Fruit fly (Drosophila melanogaster) whole organism, embryonic: Measurements from ENCODE around the gene Os-C.

Experiments
- Asciz ChIP-seq: fragments of 200-800 bp; sonication (Bioruptor generic); optimal IDR thresholded peaks from 2 replicates; lab custom pipeline; 2017; ENCODE audit warnings: missing biosample characterization, mild to moderate bottlenecking, missing genetic modification characterization, missing genetic modification reagents
- Atf6 ChIP-seq: fragments of 200-800 bp; sonication (Bioruptor generic); IDR thresholded peaks from 2 replicates; pipeline ENCODE4 v1.3.6; 2022; ENCODE audit warnings: missing biosample characterization, missing genetic modification characterization
- Blimp-1 ChIP-seq: fragments of 200-800 bp; sonication (Bioruptor generic); optimal IDR thresholded peaks from 3 replicates; lab custom pipeline; 2018; ENCODE audit warnings: missing biosample characterization, missing genetic modification characterization, mild to moderate bottlenecking, moderate library complexity, missing genetic modification reagents
- CG12659 ChIP-seq: fragments of 200-800 bp; sonication (Bioruptor generic); optimal IDR thresholded peaks from 3 replicates; lab custom pipeline; 2017; ENCODE audit warnings: mild to moderate bottlenecking, missing biosample characterization, missing genetic modification reagents, missing genetic modification characterization
- CG12942 ChIP-seq: fragments of 200-800 bp; sonication (Bioruptor generic); optimal IDR thresholded peaks from 3 replicates; lab custom pipeline; 2016; ENCODE audit warnings: missing biosample characterization, missing genetic modification characterization
- CG13287 ChIP-seq: fragments of 200-800 bp; sonication (Bioruptor generic); IDR thresholded peaks from 2 replicates; pipeline ENCODE4 v1.3.6; 2022; ENCODE audit warnings: missing biosample characterization, missing genetic modification characterization; ENCODE audit not compliant: partially characterized antibody
- CG13775 ChIP-seq: fragments of 200-800 bp; sonication (Bioruptor generic); optimal IDR thresholded peaks from 3 replicates; lab custom pipeline; 2017; ENCODE audit warnings: missing biosample characterization, mild to moderate bottlenecking, missing genetic modification characterization
- CG17385 ChIP-seq: fragments of 200-800 bp; sonication (Bioruptor generic); optimal IDR thresholded peaks from 3 replicates; lab custom pipeline; 2018; ENCODE audit warnings: missing biosample characterization, mild to moderate bottlenecking, missing genetic modification characterization
- CG2129 ChIP-seq: fragments of 200-800 bp; sonication (Bioruptor generic); IDR thresholded peaks from 2 replicates; pipeline ENCODE4 v1.3.6; 2022; ENCODE audit warnings: missing biosample characterization, missing genetic modification characterization; ENCODE audit not compliant: partially characterized antibody
- CG2889 ChIP-seq: fragments of 200-800 bp; sonication (Bioruptor generic); IDR thresholded peaks from 3 replicates; pipeline ENCODE4 v1.3.6; 2022; ENCODE audit warnings: missing biosample characterization, missing genetic modification characterization
- CG33213 ChIP-seq: fragments of 200-800 bp; sonication (Bioruptor generic); optimal IDR thresholded peaks from 3 replicates; lab custom pipeline; 2016; ENCODE audit warnings: missing biosample characterization, missing genetic modification characterization
- CG3726 ChIP-seq: fragments of 200-800 bp; sonication (Bioruptor generic); IDR thresholded peaks from 3 replicates; pipeline ENCODE4, ENCODE4 v1.3.6; 2022; ENCODE audit warnings: missing biosample characterization, missing genetic modification characterization
- CG3995 ChIP-seq: fragments of 200-800 bp; sonication (Bioruptor generic); optimal IDR thresholded peaks from 3 replicates; lab custom pipeline; 2016; ENCODE audit warnings: missing biosample characterization, missing genetic modification characterization
- CG6175 ChIP-seq: fragments of 200-800 bp; sonication (Bioruptor generic); IDR thresholded peaks from 3 replicates; pipeline ENCODE4 v1.3.6; 2022; ENCODE audit warnings: missing biosample characterization, missing genetic modification characterization
- CG6272 ChIP-seq: fragments of 200-800 bp; sonication (Bioruptor generic); IDR thresholded peaks from 2 replicates; pipeline ENCODE4 v1.3.6; 2022; ENCODE audit warnings: missing biosample characterization, missing genetic modification characterization
- CG6813 ChIP-seq: fragments of 200-800 bp; sonication (Bioruptor generic); optimal IDR thresholded peaks from 2 replicates; lab custom pipeline; 2017; ENCODE audit warnings: missing biosample characterization, missing genetic modification characterization, mild to moderate bottlenecking, moderate library complexity, missing genetic modification reagents
- CG7372 ChIP-seq: fragments of 200-800 bp; sonication (Bioruptor generic); IDR thresholded peaks from 2 replicates; pipeline ENCODE4 v1.3.6; 2022; ENCODE audit warnings: missing biosample characterization, missing genetic modification characterization
- CG8359 ChIP-seq: fragments of 200-800 bp; sonication (Bioruptor generic); optimal IDR thresholded peaks from 2 replicates; lab custom pipeline; 2017; ENCODE audit warnings: missing biosample characterization, mild to moderate bottlenecking, missing genetic modification characterization, borderline replicate concordance
- CG8478 ChIP-seq: fragments of >200 bp; optimal IDR thresholded peaks from 2 replicates; lab custom pipeline; 2018
- CG9437 ChIP-seq: fragments of 200-800 bp; sonication (Bioruptor generic); optimal IDR thresholded peaks from 2 replicates; lab custom pipeline; 2018; ENCODE audit warnings: missing biosample characterization, mild to moderate bottlenecking, missing genetic modification characterization
- CG9932 ChIP-seq: fragments of 200-800 bp; sonication (Bioruptor generic); IDR thresholded peaks from 2 replicates; pipeline ENCODE4 v1.3.6; 2022; ENCODE audit warnings: missing biosample characterization, missing genetic modification characterization
- Camta ChIP-seq: fragments of 200-800 bp; sonication (Bioruptor generic); optimal IDR thresholded peaks from 2 replicates; lab custom pipeline; 2016; ENCODE audit warnings: missing biosample characterization, missing genetic modification characterization
- Chrac-16 ChIP-seq: fragments of 200-800 bp; sonication (Bioruptor generic); optimal IDR thresholded peaks from 3 replicates; lab custom pipeline; 2016; ENCODE audit warnings: missing biosample characterization, missing genetic modification characterization
- Dip3 ChIP-seq: fragments of 200-800 bp; sonication (Bioruptor generic); optimal IDR thresholded peaks from 3 replicates; lab custom pipeline; 2016; ENCODE audit warnings: missing biosample characterization, missing genetic modification characterization
- Dref ChIP-seq: fragments of 200-800 bp; sonication (Bioruptor generic); IDR thresholded peaks from 2 replicates; pipeline ENCODE4 v1.3.6; 2022; ENCODE audit warnings: missing biosample characterization, missing genetic modification characterization
- H15 ChIP-seq: fragments of 200-800 bp; sonication (Bioruptor generic); IDR thresholded peaks from 3 replicates; pipeline ENCODE4 v1.3.6; 2022; ENCODE audit warnings: missing biosample characterization, missing genetic modification characterization
- Lhr ChIP-seq: fragments of 200-800 bp; sonication (Bioruptor generic); optimal IDR thresholded peaks from 3 replicates; lab custom pipeline; 2017; ENCODE audit warnings: mild to moderate bottlenecking, missing biosample characterization, missing genetic modification reagents, missing genetic modification characterization
- MESR4 ChIP-seq: fragments of 200-800 bp; sonication (Bioruptor generic); optimal IDR thresholded peaks from 2 replicates; lab custom pipeline; 2018; ENCODE audit warnings: missing biosample characterization, mild to moderate bottlenecking, missing genetic modification characterization, moderate library complexity
- Myb ChIP-seq: fragments of 200-800 bp; sonication (Bioruptor generic); optimal IDR thresholded peaks from 2 replicates; lab custom pipeline; 2016; ENCODE audit warnings: missing biosample characterization, missing genetic modification characterization
- NFAT ChIP-seq: fragments of 200-800 bp; sonication (Bioruptor generic); IDR thresholded peaks from 2 replicates; pipeline ENCODE4 v1.3.6; 2022; ENCODE audit warnings: missing biosample characterization, missing genetic modification characterization
- Poxn ChIP-seq: fragments of 200-800 bp; sonication (Bioruptor generic); IDR thresholded peaks from 2 replicates; pipeline ENCODE4 v1.3.6; 2022; ENCODE audit warnings: missing biosample characterization, missing genetic modification characterization
- Rx ChIP-seq: fragments of 200-800 bp; sonication (Bioruptor generic); IDR thresholded peaks from 2 replicates; pipeline ENCODE4 v1.3.6; 2022; ENCODE audit warnings: missing biosample characterization, missing genetic modification characterization
- Sry-δ ChIP-seq: fragments of 200-800 bp; sonication (Bioruptor generic); optimal IDR thresholded peaks from 2 replicates; lab custom pipeline; 2016; ENCODE audit warnings: missing biosample characterization, missing genetic modification characterization
- Usf ChIP-seq: fragments of 200-800 bp; sonication (Bioruptor generic); optimal IDR thresholded peaks from 2 replicates; lab custom pipeline; 2017; ENCODE audit warnings: missing genotype, missing biosample characterization, missing genetic modification characterization
- Vsx1 ChIP-seq: fragments of 200-800 bp; sonication (Bioruptor generic); optimal IDR thresholded peaks from 2 replicates; lab custom pipeline; 2017; ENCODE audit warnings: missing biosample characterization, mild to moderate bottlenecking, missing genetic modification characterization, missing genetic modification reagents
- ac ChIP-seq: fragments of 200-800 bp; sonication (Bioruptor generic); optimal IDR thresholded peaks from 3 replicates; lab custom pipeline; 2017; ENCODE audit warnings: missing biosample characterization, mild to moderate bottlenecking, missing genetic modification characterization
- bcd ChIP-seq: fragments of 200-800 bp; sonication (Bioruptor generic); optimal IDR thresholded peaks from 2 replicates; lab custom pipeline; 2017; ENCODE audit warnings: missing biosample characterization, mild to moderate bottlenecking, missing genetic modification characterization
- cwo ChIP-seq: fragments of 200-800 bp; sonication (Bioruptor generic); optimal IDR thresholded peaks from 3 replicates; lab custom pipeline; 2017; ENCODE audit warnings: missing biosample characterization, missing genetic modification characterization, mild to moderate bottlenecking, moderate library complexity, missing genetic modification reagents
- dati ChIP-seq: fragments of 200-800 bp; sonication (Bioruptor generic); IDR thresholded peaks from 2 replicates; pipeline ENCODE4 v1.3.6; 2022; ENCODE audit warnings: missing biosample characterization, missing genetic modification characterization
- dpn ChIP-seq, 2 experiments: fragments of 200-800 bp; sonication (Bioruptor generic); optimal IDR thresholded peaks; 3 replicates each; lab custom pipeline; 2016; ENCODE audit warnings: missing biosample characterization in 2 of 2, missing genetic modification characterization in 2 of 2
- fru ChIP-seq: fragments of >200 bp; optimal IDR thresholded peaks from 2 replicates; lab custom pipeline; 2017
- gem ChIP-seq: fragments of 200-800 bp; sonication (Bioruptor generic); optimal IDR thresholded peaks from 2 replicates; lab custom pipeline; 2019; ENCODE audit warnings: missing biosample characterization, mild to moderate bottlenecking, missing genetic modification characterization, moderate library complexity
- gfzf ChIP-seq: fragments of 200-800 bp; sonication (Bioruptor generic); optimal IDR thresholded peaks from 2 replicates; lab custom pipeline; 2016; ENCODE audit warnings: missing biosample characterization, mild to moderate bottlenecking, missing genetic modification characterization, moderate library complexity
- gro ChIP-seq: fragments of 200-800 bp; sonication (Bioruptor generic); optimal IDR thresholded peaks from 2 replicates; lab custom pipeline; 2016; ENCODE audit warnings: missing biosample characterization, missing genetic modification characterization
- kni ChIP-seq: fragments of 200-800 bp; sonication (Bioruptor generic); optimal IDR thresholded peaks from 3 replicates; lab custom pipeline; 2017; ENCODE audit warnings: mild to moderate bottlenecking, missing biosample characterization, missing genetic modification reagents, missing genetic modification characterization
- lola ChIP-seq, 3 experiments: fragments of >200 bp in 2 of 3; fragments of 200-800 bp in 1 of 3; sonication (Bioruptor generic) in 1 of 3; optimal IDR thresholded peaks; 2 replicates each; lab custom pipeline; 2017 to 2019; ENCODE audit warnings: missing biosample characterization in 3 of 3, missing genetic modification characterization in 3 of 3, mild to moderate bottlenecking in 1 of 3, moderate library complexity in 1 of 3
- nerfin-1 ChIP-seq: fragments of 200-800 bp; sonication (Bioruptor generic); optimal IDR thresholded peaks from 3 replicates; lab custom pipeline; 2019; ENCODE audit warnings: missing biosample characterization, mild to moderate bottlenecking, missing genetic modification characterization, moderate library complexity
- sisA ChIP-seq: fragments of 200-800 bp; sonication (Bioruptor generic); IDR thresholded peaks from 2 replicates; pipeline ENCODE4 v1.3.6; 2022; ENCODE audit warnings: missing biosample characterization, missing genetic modification characterization
- slou ChIP-seq: fragments of 200-800 bp; sonication (Bioruptor generic); optimal IDR thresholded peaks from 3 replicates; lab custom pipeline; 2016; ENCODE audit warnings: missing biosample characterization, missing genetic modification characterization
- tap ChIP-seq: fragments of 200-800 bp; optimal IDR thresholded peaks from 3 replicates; lab custom pipeline; 2019; ENCODE audit warnings: missing biosample characterization, mild to moderate bottlenecking, missing genetic modification characterization, moderate library complexity
- ttk ChIP-seq: fragments of 200-800 bp; sonication (Bioruptor generic); IDR thresholded peaks from 2 replicates; pipeline ENCODE4 v2.1.2; 2022; ENCODE audit warnings: missing biosample characterization, missing genetic modification characterization
- zen ChIP-seq: fragments of 200-800 bp; sonication (Bioruptor generic); optimal IDR thresholded peaks from 3 replicates; lab custom pipeline; 2018; ENCODE audit warnings: missing biosample characterization, mild to moderate bottlenecking, missing genetic modification characterization, moderate library complexity

The Os-C gene

dm6 chr3R:7964751-7965319, 13.9 kb upstream of the Os-C start (continued):
- no peak for TF ChIP-seq dati
- no peak for TF ChIP-seq zen (tag; lab: Kevin White, UChicago)
- no peak for TF ChIP-seq Atf6 (GFP tag; lab: Robert Waterston, UW)
- TF ChIP-seq CG8478 = no peak
- no peak for TF ChIP-seq CG3995
- TF ChIP-seq tap (tag; lab: Kevin White, UChicago) = no peak
- TF ChIP-seq Asciz = peak; percentile 15
- TF ChIP-seq gfzf (GFP tag; lab: Kevin White, UChicago) = no peak
- TF ChIP-seq gem (tag; lab: Kevin White, UChicago) = no peak
- peak; percentile 6 for TF ChIP-seq cwo (GFP tag; lab: Kevin White, UChicago)
- TF ChIP-seq CG6175 (GFP tag; lab: Robert Waterston, UW) = no peak
- no peak for TF ChIP-seq CG3726
- TF ChIP-seq sisA (GFP tag; lab: Robert Waterston, UW) = no peak
- TF ChIP-seq CG13775 = no peak
- TF ChIP-seq fru (lab: Kevin White, UChicago) = no peak
- TF ChIP-seq CG12659 = no peak
- TF ChIP-seq Dip3 (GFP tag; lab: Kevin White, UChicago) = no peak
- no peak for TF ChIP-seq CG9932 (GFP tag; lab: Robert Waterston, UW)
- TF ChIP-seq Blimp-1 (GFP tag; lab: Kevin White, UChicago) = no peak
- TF ChIP-seq CG8359 (GFP tag; lab: Kevin White, UChicago) = no peak
- no peak for TF ChIP-seq bcd (GFP tag; lab: Kevin White, UChicago)
- TF ChIP-seq dpn (GFP tag; optimal IDR thresholded peaks at IDR 0.05; lab: Kevin White, UChicago) = no peak
- no peak for TF ChIP-seq MESR4 (GFP tag; lab: Kevin White, UChicago)
- TF ChIP-seq NFAT (GFP tag; lab: Robert Waterston, UW) = no peak
- no peak for TF ChIP-seq Dref
- TF ChIP-seq ttk (GFP tag; lab: Robert Waterston, UW) = no peak
- TF ChIP-seq ac (GFP tag; lab: Kevin White, UChicago) = no peak
- no peak for TF ChIP-seq H15 (GFP tag; lab: Robert Waterston, UW)
- no peak for TF ChIP-seq slou (GFP tag; lab: Kevin White, UChicago)
- TF ChIP-seq CG6813 = peak; percentile 33
- TF ChIP-seq Myb (GFP tag; lab: Kevin White, UChicago) = no peak
- no peak for TF ChIP-seq Usf
- no peak for TF ChIP-seq Rx (GFP tag; lab: Robert Waterston, UW)
- no peak for TF ChIP-seq CG7372 (GFP tag; lab: Robert Waterston, UW)
- no peak for TF ChIP-seq lola (GFP tag; optimal IDR thresholded peaks at IDR 0.05; lab: Kevin White, UChicago)
- no peak for TF ChIP-seq CG9437
- TF ChIP-seq CG17385 (GFP tag; lab: Kevin White, UChicago) = no peak
- no peak for TF ChIP-seq Sry-δ (GFP tag; lab: Kevin White, UChicago)
- no peak for TF ChIP-seq CG13287 (GFP tag; lab: Robert Waterston, UW)
- TF ChIP-seq CG33213 (GFP tag; lab: Kevin White, UChicago) = no peak
- TF ChIP-seq CG2129 (GFP tag; lab: Robert Waterston, UW) = no peak
- TF ChIP-seq Lhr (GFP tag; lab: Kevin White, UChicago) = no peak
- peak; percentile 3 for TF ChIP-seq nerfin-1
- no peak for TF ChIP-seq gro (GFP tag; lab: Kevin White, UChicago)
- no peak for TF ChIP-seq Vsx1 (GFP tag; lab: Kevin White, UChicago)
- TF ChIP-seq CG2889 (GFP tag; lab: Robert Waterston, UW) = no peak
- no peak for TF ChIP-seq kni (GFP tag; lab: Kevin White, UChicago)
- TF ChIP-seq Poxn (GFP tag; lab: Robert Waterston, UW) = no peak
- TF ChIP-seq CG6272 = no peak
- TF ChIP-seq Camta (GFP tag; lab: Kevin White, UChicago) = no peak
- TF ChIP-seq CG12942 = no peak
- TF ChIP-seq Chrac-16 = no peak
